Fruit fly (Drosophila melanogaster) whole organism, embryonic: ENCODE measurements around the gene Tpr2.
A peak's percentile ranks its signal among the peaks of the same experiment; 100 is the strongest.

Experiments
- Abd-B ChIP-seq: fragments of 200-800 bp; sonication (Bioruptor generic); optimal IDR thresholded peaks from 2 replicates; lab custom pipeline; 2018; ENCODE audit warnings: missing biosample characterization, mild to moderate bottlenecking, missing genetic modification characterization, moderate library complexity
- Bdp1 ChIP-seq: fragments of 200-800 bp; sonication (Bioruptor generic); optimal IDR thresholded peaks from 3 replicates; lab custom pipeline; 2016; ENCODE audit warnings: missing biosample characterization, missing genetic modification characterization
- Blimp-1 ChIP-seq: fragments of 200-800 bp; sonication (Bioruptor generic); optimal IDR thresholded peaks from 3 replicates; lab custom pipeline; 2018; ENCODE audit warnings: missing biosample characterization, missing genetic modification characterization, mild to moderate bottlenecking, moderate library complexity, missing genetic modification reagents
- CG12236 ChIP-seq: fragments of 200-800 bp; sonication (Bioruptor generic); optimal IDR thresholded peaks from 2 replicates; lab custom pipeline; 2016; ENCODE audit warnings: missing biosample characterization, missing genetic modification characterization
- CG12744 ChIP-seq: fragments of 200-800 bp; sonication (Bioruptor generic); optimal IDR thresholded peaks from 2 replicates; lab custom pipeline; 2016; ENCODE audit warnings: missing biosample characterization, missing genetic modification characterization
- CG14965 ChIP-seq: fragments of 200-800 bp; sonication (Bioruptor generic); optimal IDR thresholded peaks from 2 replicates; lab custom pipeline; 2016; ENCODE audit warnings: missing biosample characterization, missing genetic modification characterization, borderline replicate concordance
- CG15514 ChIP-seq: fragments of 200-800 bp; sonication (Bioruptor generic); optimal IDR thresholded peaks from 3 replicates; lab custom pipeline; 2017; ENCODE audit warnings: missing biosample characterization, missing genetic modification characterization, mild to moderate bottlenecking, moderate library complexity, missing genetic modification reagents
- CG16863 ChIP-seq: fragments of 200-800 bp; sonication (Bioruptor generic); optimal IDR thresholded peaks from 3 replicates; lab custom pipeline; 2016; ENCODE audit warnings: missing biosample characterization, missing genetic modification characterization
- CG17359 ChIP-seq: fragments of 200-800 bp; sonication (Bioruptor generic); optimal IDR thresholded peaks from 3 replicates; lab custom pipeline; 2018; ENCODE audit warnings: missing biosample characterization, mild to moderate bottlenecking, missing genetic modification characterization, moderate library complexity
- CG17385 ChIP-seq: fragments of 200-800 bp; sonication (Bioruptor generic); optimal IDR thresholded peaks from 3 replicates; lab custom pipeline; 2018; ENCODE audit warnings: missing biosample characterization, mild to moderate bottlenecking, missing genetic modification characterization
- CG17802 ChIP-seq: fragments of 200-800 bp; sonication (Bioruptor generic); optimal IDR thresholded peaks from 2 replicates; lab custom pipeline; 2018; ENCODE audit warnings: missing biosample characterization, mild to moderate bottlenecking, missing genetic modification characterization, moderate library complexity
- CG2120 ChIP-seq: fragments of 200-800 bp; sonication (Bioruptor generic); optimal IDR thresholded peaks from 3 replicates; lab custom pipeline; 2016; ENCODE audit warnings: missing biosample characterization, missing genetic modification characterization
- CG2202 ChIP-seq: fragments of 200-800 bp; sonication (Bioruptor generic); optimal IDR thresholded peaks from 2 replicates; lab custom pipeline; 2018; ENCODE audit warnings: missing biosample characterization, mild to moderate bottlenecking, missing genetic modification characterization
- CG3407 ChIP-seq: fragments of 200-800 bp; sonication (Bioruptor generic); optimal IDR thresholded peaks from 2 replicates; lab custom pipeline; 2018; ENCODE audit warnings: missing biosample characterization, mild to moderate bottlenecking, missing genetic modification characterization
- CG34224 ChIP-seq: fragments of 200-800 bp; sonication (Bioruptor generic); IDR thresholded peaks from 3 replicates; pipeline ENCODE4 v1.3.6; 2022; ENCODE audit warnings: missing biosample characterization, missing genetic modification characterization; ENCODE audit not compliant: partially characterized antibody
- CG34376 ChIP-seq: fragments of 200-800 bp; sonication (Bioruptor generic); optimal IDR thresholded peaks from 2 replicates; lab custom pipeline; 2018; ENCODE audit warnings: missing biosample characterization, mild to moderate bottlenecking, missing genetic modification characterization
- CG4730 ChIP-seq: fragments of 200-800 bp; sonication (Bioruptor generic); IDR thresholded peaks from 2 replicates; pipeline ENCODE4 v1.3.6; 2022; ENCODE audit warnings: missing biosample characterization, missing genetic modification characterization
- CG6765 ChIP-seq: fragments of 200-800 bp; sonication (Bioruptor generic); optimal IDR thresholded peaks from 3 replicates; lab custom pipeline; 2017; ENCODE audit warnings: missing biosample characterization, mild to moderate bottlenecking, missing genetic modification characterization
- CG7745 ChIP-seq: fragments of 200-800 bp; sonication (Bioruptor generic); optimal IDR thresholded peaks from 2 replicates; lab custom pipeline; 2018; ENCODE audit warnings: missing biosample characterization, mild to moderate bottlenecking, missing genetic modification characterization, moderate library complexity
- CG7987 ChIP-seq: fragments of 200-800 bp; sonication (Bioruptor generic); optimal IDR thresholded peaks from 2 replicates; lab custom pipeline; 2018; ENCODE audit warnings: missing biosample characterization, mild to moderate bottlenecking, missing genetic modification characterization, moderate library complexity
- CG9817 ChIP-seq: fragments of 200-800 bp; sonication (Bioruptor generic); optimal IDR thresholded peaks from 2 replicates; lab custom pipeline; 2018; ENCODE audit warnings: missing biosample characterization, mild to moderate bottlenecking, missing genetic modification characterization, moderate library complexity
- Camta ChIP-seq: fragments of 200-800 bp; sonication (Bioruptor generic); optimal IDR thresholded peaks from 2 replicates; lab custom pipeline; 2016; ENCODE audit warnings: missing biosample characterization, missing genetic modification characterization
- Dp ChIP-seq: fragments of 200-800 bp; sonication (Bioruptor generic); optimal IDR thresholded peaks from 2 replicates; lab custom pipeline; 2018; ENCODE audit warnings: missing biosample characterization, mild to moderate bottlenecking, missing genetic modification characterization, moderate library complexity
- ERR ChIP-seq: fragments of 200-800 bp; sonication (Bioruptor generic); optimal IDR thresholded peaks from 2 replicates; lab custom pipeline; 2016; ENCODE audit warnings: missing biosample characterization, missing genetic modification characterization
- Hr51 ChIP-seq, 2 experiments: fragments of 200-800 bp; sonication (Bioruptor generic); optimal IDR thresholded peaks; 2 replicates in 1 of 2; 3 replicates in 1 of 2; lab custom pipeline; 2016 to 2018; ENCODE audit warnings: missing biosample characterization in 2 of 2, missing genetic modification characterization in 2 of 2, mild to moderate bottlenecking in 1 of 2, moderate library complexity in 1 of 2
- NC2α ChIP-seq: fragments of 200-800 bp; sonication (Bioruptor generic); optimal IDR thresholded peaks from 2 replicates; lab custom pipeline; 2016; ENCODE audit warnings: missing biosample characterization, missing genetic modification characterization
- PHDP ChIP-seq: fragments of 200-800 bp; sonication (Bioruptor generic); optimal IDR thresholded peaks from 3 replicates; lab custom pipeline; 2018; ENCODE audit warnings: missing biosample characterization, mild to moderate bottlenecking, missing genetic modification characterization, moderate library complexity
- Poxn ChIP-seq: fragments of 200-800 bp; sonication (Bioruptor generic); IDR thresholded peaks from 2 replicates; pipeline ENCODE4 v1.3.6; 2022; ENCODE audit warnings: missing biosample characterization, missing genetic modification characterization
- Scr ChIP-seq: fragments of 200-800 bp; sonication (Bioruptor generic); IDR thresholded peaks from 2 replicates; pipeline ENCODE4 v1.3.6; 2022; ENCODE audit warnings: missing biosample characterization, missing genetic modification characterization; ENCODE audit not compliant: partially characterized antibody
- Six4 ChIP-seq: fragments of 200-800 bp; sonication (Bioruptor generic); optimal IDR thresholded peaks from 2 replicates; lab custom pipeline; 2016; ENCODE audit warnings: missing biosample characterization, missing genetic modification characterization
- Xrp1 ChIP-seq: fragments of 200-800 bp; sonication (Bioruptor generic); IDR thresholded peaks from 2 replicates; pipeline ENCODE4 v1.3.6; 2022; ENCODE audit warnings: missing biosample characterization, missing genetic modification characterization
- YL-1 ChIP-seq: fragments of 200-800 bp; sonication (Bioruptor generic); optimal IDR thresholded peaks from 3 replicates; lab custom pipeline; 2017; ENCODE audit warnings: missing biosample characterization, mild to moderate bottlenecking, missing genetic modification characterization
- bab2 ChIP-seq: fragments of 200-800 bp; sonication (Bioruptor generic); optimal IDR thresholded peaks from 2 replicates; lab custom pipeline; 2016; ENCODE audit warnings: missing biosample characterization, missing genetic modification characterization
- ewg ChIP-seq: fragments of 200-800 bp; sonication (Bioruptor generic); optimal IDR thresholded peaks from 3 replicates; lab custom pipeline; 2017; ENCODE audit warnings: mild to moderate bottlenecking, missing biosample characterization, missing genetic modification reagents, missing genetic modification characterization
- fd3F ChIP-seq: fragments of 200-800 bp; sonication (Bioruptor generic); optimal IDR thresholded peaks from 2 replicates; lab custom pipeline; 2018; ENCODE audit warnings: missing biosample characterization, mild to moderate bottlenecking, missing genetic modification characterization, moderate library complexity
- ftz-f1 ChIP-seq: fragments of 200-800 bp; sonication (Bioruptor generic); optimal IDR thresholded peaks from 2 replicates; lab custom pipeline; 2016; ENCODE audit warnings: missing biosample characterization, missing genetic modification characterization
- jigr1 ChIP-seq: fragments of 200-800 bp; sonication (Bioruptor generic); IDR thresholded peaks from 3 replicates; pipeline ENCODE4 v1.3.6; 2022; ENCODE audit warnings: missing biosample characterization, missing genetic modification characterization
- jing ChIP-seq: fragments of 200-800 bp; sonication (Bioruptor generic); optimal IDR thresholded peaks from 2 replicates; lab custom pipeline; 2018; ENCODE audit warnings: missing biosample characterization, mild to moderate bottlenecking, missing genetic modification characterization
- kah ChIP-seq: fragments of 200-800 bp; sonication (Bioruptor generic); optimal IDR thresholded peaks from 2 replicates; lab custom pipeline; 2018; ENCODE audit warnings: missing biosample characterization, mild to moderate bottlenecking, missing genetic modification characterization
- klu ChIP-seq: fragments of 200-800 bp; sonication (Bioruptor generic); IDR thresholded peaks from 2 replicates; pipeline ENCODE4 v1.3.6; 2022; ENCODE audit warnings: missing biosample characterization, missing genetic modification characterization
- nom ChIP-seq: fragments of 200-800 bp; sonication (Bioruptor generic); optimal IDR thresholded peaks from 2 replicates; lab custom pipeline; 2017; ENCODE audit warnings: missing biosample characterization, missing genetic modification characterization, mild to moderate bottlenecking, moderate library complexity, missing genetic modification reagents
- org-1 ChIP-seq: fragments of 200-800 bp; sonication (Bioruptor generic); optimal IDR thresholded peaks from 2 replicates; lab custom pipeline; 2017; ENCODE audit warnings: missing biosample characterization, missing genetic modification characterization
- otp ChIP-seq: fragments of 200-800 bp; sonication (Bioruptor generic); IDR thresholded peaks from 3 replicates; pipeline ENCODE4, ENCODE4 v1.3.6; 2022; ENCODE audit warnings: missing biosample characterization, missing genetic modification characterization
- sd ChIP-seq: fragments of 200-800 bp; sonication (Bioruptor generic); optimal IDR thresholded peaks from 3 replicates; lab custom pipeline; 2018; ENCODE audit warnings: missing biosample characterization, mild to moderate bottlenecking, missing genetic modification characterization, moderate library complexity
- tio ChIP-seq: fragments of 200-800 bp; sonication (Bioruptor generic); optimal IDR thresholded peaks from 2 replicates; lab custom pipeline; 2017; ENCODE audit warnings: missing biosample characterization, missing genetic modification characterization, inconsistent platforms
- tup ChIP-seq: fragments of 200-800 bp; sonication (Bioruptor generic); optimal IDR thresholded peaks from 2 replicates; lab custom pipeline; 2016; ENCODE audit warnings: missing biosample characterization, mild to moderate bottlenecking, missing genetic modification characterization, moderate library complexity
- vvl ChIP-seq: fragments of 200-800 bp; sonication (Bioruptor generic); IDR thresholded peaks from 2 replicates; pipeline ENCODE4 v1.3.6; 2022; ENCODE audit warnings: missing biosample characterization, missing genetic modification characterization
- zen2 ChIP-seq: fragments of 200-800 bp; sonication (Bioruptor generic); IDR thresholded peaks from 3 replicates; pipeline ENCODE4 v1.3.6; 2022; ENCODE audit warnings: missing biosample characterization, missing genetic modification characterization; ENCODE audit not compliant: partially characterized antibody

The Tpr2 gene

DNA sequence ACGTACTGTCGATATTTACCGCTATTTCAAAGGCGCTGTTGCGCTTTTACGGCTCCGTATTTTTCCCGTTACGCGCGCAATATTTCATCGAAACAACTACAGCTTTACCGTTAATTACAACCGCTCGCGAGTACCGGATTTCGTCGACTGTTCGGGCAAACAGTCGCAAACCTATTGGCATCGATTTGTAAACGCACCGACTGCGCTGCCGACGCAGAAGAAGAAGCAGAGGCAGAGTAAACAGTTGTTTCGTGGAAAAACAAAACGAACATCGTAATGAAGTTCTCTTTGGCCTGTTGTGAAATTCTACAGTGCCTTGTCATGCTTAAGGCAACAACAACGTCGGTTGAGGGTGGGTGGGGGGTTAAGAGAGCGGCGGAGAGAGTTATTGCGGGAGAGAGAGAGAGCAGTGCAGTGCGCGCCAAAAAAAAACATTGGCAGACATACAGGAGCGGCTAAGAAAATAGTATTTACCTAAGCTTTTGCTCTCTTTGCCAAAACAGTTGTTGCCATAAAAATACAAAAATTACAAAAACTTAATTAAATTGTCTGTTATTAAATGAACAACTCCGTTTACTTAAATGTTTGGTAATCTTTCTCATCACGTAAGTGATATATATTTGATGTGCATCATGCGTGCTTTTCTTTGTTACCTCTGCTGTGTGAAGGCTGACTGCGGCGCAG, 41.5 kb downstream of the Tpr2 start, which contains the start of gene CG5953 (continued):
- TF ChIP-seq CG2202 (tag; lab: Kevin White, UChicago) (peak; percentile 94), CG2120 (GFP tag; lab: Kevin White, UChicago) (peak; percentile 97), Xrp1 (GFP tag; lab: Robert Waterston, UW) (peak; percentile 98), YL-1 (peak; percentile 82), zen2 (no peak; the same call in 2 of the 3 replicates), Camta (GFP tag; lab: Kevin White, UChicago) (peak; percentile 94), otp (GFP tag; lab: Robert Waterston, UW) (peak; percentile 82), CG3407 (GFP tag; lab: Kevin White, UChicago) (peak; percentile 93), fd3F (GFP tag; lab: Kevin White, UChicago) (peak; percentile 92), Bdp1 (peak; percentile 87), CG6765 (GFP tag; lab: Kevin White, UChicago) (peak; percentile 94), Six4 (GFP tag; lab: Kevin White, UChicago) (peak; percentile 90), Abd-B (GFP tag; lab: Kevin White, UChicago) (peak; percentile 92), CG15514 (GFP tag; lab: Kevin White, UChicago) (peak; percentile 92), PHDP (tag; lab: Kevin White, UChicago) (peak; percentile 98), klu (GFP tag; lab: Robert Waterston, UW) (peak; percentile 95), org-1 (peak; percentile 95), tio (GFP tag; lab: Kevin White, UChicago) (peak; percentile 91), Scr (GFP tag; lab: Robert Waterston, UW) (peak; percentile 26; the same call in 1 of the 2 replicates), ewg (GFP tag; lab: Kevin White, UChicago) (peak; percentile 95), ftz-f1 (GFP tag; lab: Kevin White, UChicago) (peak; percentile 87), ERR (GFP tag; lab: Kevin White, UChicago) (peak; percentile 88), CG12744 (GFP tag; lab: Kevin White, UChicago) (peak; percentile 91), nom (peak; percentile 94), Hr51 (GFP tag; optimal IDR thresholded peaks at IDR 0.05; lab: Kevin White, UChicago) (peak; percentile 92 to 98), jigr1 (GFP tag; lab: Robert Waterston, UW) (peak; percentile 84), jing (GFP tag; lab: Kevin White, UChicago) (peak; percentile 96), CG17802 (peak; percentile 87), CG34376 (GFP tag; lab: Kevin White, UChicago) (peak; percentile 96), vvl (GFP tag; lab: Robert Waterston, UW) (peak; percentile 98), Poxn (peak; percentile 93), Blimp-1 (GFP tag; lab: Kevin White, UChicago) (peak; percentile 94), CG7987 (GFP tag; lab: Kevin White, UChicago) (peak; percentile 81), CG7745 (tag; lab: Kevin White, UChicago) (peak; percentile 77), sd (tag; lab: Kevin White, UChicago) (peak; percentile 85), CG34224 (GFP tag; lab: Robert Waterston, UW) (peak; percentile 62), bab2 (GFP tag; lab: Kevin White, UChicago) (peak; percentile 95), CG17359 (tag; lab: Kevin White, UChicago) (peak; percentile 97), CG4730 (GFP tag; lab: Robert Waterston, UW) (peak; percentile 92), Dp (peak; percentile 26), CG9817 (tag; lab: Kevin White, UChicago) (peak; percentile 94), CG16863 (peak; percentile 93), NC2α (GFP tag; lab: Kevin White, UChicago) (peak; percentile 82), tup (peak; percentile 88), CG17385 (GFP tag; lab: Kevin White, UChicago) (peak; percentile 95), CG14965 (peak; percentile 49), kah (GFP tag; lab: Kevin White, UChicago) (peak; percentile 91), CG12236 (peak; percentile 89)
